Worm (Caenorhabditis elegans) whole organism, mixed stage, embryonic: ENCODE measurements around the gene bbs-2.
A peak's percentile ranks its signal among the peaks of the same experiment; 100 is the strongest.

Source experiments
- M03D4.4 ChIP-seq: sonication (generic microtip); optimal IDR thresholded peaks from 2 replicates; lab custom pipeline; 2017; ENCODE audit warnings: mild to moderate bottlenecking, missing genetic modification characterization, missing compliant biosample characterization
- bed-3 ChIP-seq: fragments of 200-800 bp; sonication (Bioruptor generic); optimal IDR thresholded peaks from 3 replicates; lab custom pipeline; 2018; ENCODE audit warnings: mild to moderate bottlenecking, missing genetic modification characterization, moderate library complexity, missing compliant biosample characterization
- blmp-1 ChIP-seq: fragments of 150-350 bp; optimal IDR thresholded peaks from 2 replicates; lab custom pipeline; 2014; ENCODE audit warnings: missing biosample characterization, missing genetic modification characterization
- ceh-39 ChIP-seq: fragments of 150-350 bp; optimal IDR thresholded peaks from 2 replicates; lab custom pipeline; 2014; ENCODE audit warnings: missing biosample characterization, missing genetic modification characterization
- ceh-43 ChIP-seq: fragments of 200-800 bp; sonication (Bioruptor generic); optimal IDR thresholded peaks from 2 replicates; lab custom pipeline; 2018; ENCODE audit warnings: mild to moderate bottlenecking, missing genetic modification characterization, moderate library complexity, missing compliant biosample characterization
- ceh-83 ChIP-seq: fragments of 200-800 bp; sonication (Bioruptor generic); optimal IDR thresholded peaks from 2 replicates; lab custom pipeline; 2018; ENCODE audit warnings: mild to moderate bottlenecking, missing genetic modification characterization, missing compliant biosample characterization
- ces-1 ChIP-seq: fragments of 150-350 bp; optimal IDR thresholded peaks from 2 replicates; lab custom pipeline; 2014; ENCODE audit warnings: missing biosample characterization, missing genetic modification reagents, missing genetic modification characterization
- cnd-1 ChIP-seq: fragments of 200-800 bp; sonication (Bioruptor generic); optimal IDR thresholded peaks from 2 replicates; lab custom pipeline; 2018; ENCODE audit warnings: mild to moderate bottlenecking, missing genetic modification characterization, missing compliant biosample characterization
- drap-1 ChIP-seq: fragments of 200-800 bp; sonication (Bioruptor generic); optimal IDR thresholded peaks from 3 replicates; lab custom pipeline; 2018; ENCODE audit warnings: mild to moderate bottlenecking, missing genetic modification characterization, missing compliant biosample characterization
- elt-3 ChIP-seq: fragments of 150-350 bp; optimal IDR thresholded peaks from 2 replicates; lab custom pipeline; 2014; ENCODE audit warnings: missing biosample characterization, missing genetic modification characterization
- flh-1 ChIP-seq: fragments of 200-800 bp; sonication (Bioruptor generic); optimal IDR thresholded peaks from 2 replicates; lab custom pipeline; 2018; ENCODE audit warnings: mild to moderate bottlenecking, missing genetic modification characterization, moderate library complexity, missing compliant biosample characterization
- ham-2 ChIP-seq: fragments of 200-800 bp; sonication (Bioruptor generic); optimal IDR thresholded peaks from 2 replicates; lab custom pipeline; 2018; ENCODE audit warnings: mild to moderate bottlenecking, missing genetic modification characterization, missing compliant biosample characterization
- hlh-1 ChIP-seq: fragments of 150-350 bp; optimal IDR thresholded peaks from 2 replicates; lab custom pipeline; 2014; ENCODE audit warnings: missing biosample characterization, missing genetic modification reagents, missing genetic modification characterization
- lin-13 ChIP-seq: fragments of 150-350 bp; optimal IDR thresholded peaks from 2 replicates; lab custom pipeline; 2014; ENCODE audit warnings: missing biosample characterization, missing genetic modification characterization
- lsy-2 ChIP-seq: fragments of 150-350 bp; optimal IDR thresholded peaks from 2 replicates; lab custom pipeline; 2014; ENCODE audit warnings: missing biosample characterization, missing genetic modification characterization
- mep-1 ChIP-seq: fragments of 150-350 bp; optimal IDR thresholded peaks from 2 replicates; lab custom pipeline; 2017; ENCODE audit warnings: missing biosample characterization, missing genetic modification reagents, missing genetic modification characterization, inconsistent platforms
- mls-2 ChIP-seq: sonication (generic microtip); optimal IDR thresholded peaks from 2 replicates; lab custom pipeline; 2016; ENCODE audit warnings: mild to moderate bottlenecking, missing genetic modification characterization, moderate library complexity, missing compliant biosample characterization
- nhr-12 ChIP-seq: fragments of 150-350 bp; optimal IDR thresholded peaks from 2 replicates; lab custom pipeline; 2014; ENCODE audit warnings: missing biosample characterization, missing genetic modification characterization
- nhr-2 ChIP-seq: fragments of 150-350 bp; optimal IDR thresholded peaks from 2 replicates; lab custom pipeline; 2014; ENCODE audit warnings: missing biosample characterization, missing genetic modification characterization
- nhr-237 ChIP-seq: fragments of 150-350 bp; optimal IDR thresholded peaks from 2 replicates; lab custom pipeline; 2014; ENCODE audit warnings: missing biosample characterization, missing genetic modification characterization
- nhr-28 ChIP-seq: fragments of 150-350 bp; optimal IDR thresholded peaks from 2 replicates; lab custom pipeline; 2014; ENCODE audit warnings: missing biosample characterization, missing genetic modification characterization
- nhr-76 ChIP-seq: sonication (generic microtip); optimal IDR thresholded peaks from 2 replicates; lab custom pipeline; 2017; ENCODE audit warnings: missing biosample characterization, missing genetic modification characterization
- pha-4 ChIP-seq: fragments of 150-350 bp; optimal IDR thresholded peaks from 2 replicates; lab custom pipeline; 2018; ENCODE audit warnings: missing biosample characterization, missing genetic modification reagents, missing genetic modification characterization
- sem-2 ChIP-seq: fragments of 200-800 bp; sonication (Bioruptor generic); optimal IDR thresholded peaks from 2 replicates; lab custom pipeline; 2018; ENCODE audit warnings: mild to moderate bottlenecking, missing genetic modification characterization, missing compliant biosample characterization
- snpc-4 ChIP-seq: fragments of 150-350 bp; optimal IDR thresholded peaks from 2 replicates; lab custom pipeline; 2014; ENCODE audit warnings: missing biosample characterization, missing genetic modification characterization
- sptf-1 ChIP-seq: sonication (generic microtip); optimal IDR thresholded peaks from 2 replicates; lab custom pipeline; 2017; ENCODE audit warnings: mild to moderate bottlenecking, missing genetic modification characterization, moderate library complexity, missing compliant biosample characterization
- tbx-8 ChIP-seq: fragments of 200-800 bp; sonication (Bioruptor generic); optimal IDR thresholded peaks from 2 replicates; lab custom pipeline; 2018; ENCODE audit warnings: mild to moderate bottlenecking, missing genetic modification characterization, moderate library complexity, missing compliant biosample characterization
- unc-120 ChIP-seq: sonication (generic microtip); optimal IDR thresholded peaks from 2 replicates; lab custom pipeline; 2017; ENCODE audit warnings: missing genetic modification characterization, missing compliant biosample characterization; ENCODE audit not compliant: poor library complexity, severe bottlenecking
- unc-39 ChIP-seq: fragments of 150-350 bp; optimal IDR thresholded peaks from 2 replicates; lab custom pipeline; 2014; ENCODE audit warnings: missing biosample characterization, missing genetic modification characterization
- unc-62 ChIP-seq: fragments of 150-350 bp; optimal IDR thresholded peaks from 2 replicates; lab custom pipeline; 2014; ENCODE audit warnings: missing biosample characterization, missing genetic modification reagents, missing genetic modification characterization
- zip-8 ChIP-seq: fragments of 150-350 bp; optimal IDR thresholded peaks from 2 replicates; lab custom pipeline; 2014; ENCODE audit warnings: missing biosample characterization, missing genetic modification characterization

Gene bbs-2

DNA sequence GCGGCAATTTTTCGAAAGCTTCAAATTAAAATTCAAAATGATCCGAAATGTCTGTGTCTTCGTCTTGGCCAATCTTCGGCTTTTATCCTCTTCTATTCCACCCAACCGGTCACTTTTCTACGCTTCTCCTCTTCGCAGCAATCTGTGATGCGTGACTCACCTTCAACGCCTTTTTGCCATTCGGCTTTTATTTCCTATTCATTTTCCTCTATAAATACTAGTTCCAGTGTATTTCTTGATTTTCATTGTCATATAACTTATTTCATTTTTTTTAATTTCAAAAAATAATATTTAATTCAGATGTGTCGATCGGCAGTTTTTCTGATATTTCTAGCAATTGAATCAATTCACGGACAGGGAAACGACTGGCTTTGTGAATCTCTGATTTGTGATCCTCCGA lies 13.7 kb upstream of the bbs-2 start, which contains the start of gene C49H3.16:
Gene C49H3.16, plus strand, starts transcription at position 301 of the 400 bp plus-strand sequence.
- no peak for TF ChIP-seq sem-2 (GFP tag; lab: Kevin White, UChicago)

DNA sequence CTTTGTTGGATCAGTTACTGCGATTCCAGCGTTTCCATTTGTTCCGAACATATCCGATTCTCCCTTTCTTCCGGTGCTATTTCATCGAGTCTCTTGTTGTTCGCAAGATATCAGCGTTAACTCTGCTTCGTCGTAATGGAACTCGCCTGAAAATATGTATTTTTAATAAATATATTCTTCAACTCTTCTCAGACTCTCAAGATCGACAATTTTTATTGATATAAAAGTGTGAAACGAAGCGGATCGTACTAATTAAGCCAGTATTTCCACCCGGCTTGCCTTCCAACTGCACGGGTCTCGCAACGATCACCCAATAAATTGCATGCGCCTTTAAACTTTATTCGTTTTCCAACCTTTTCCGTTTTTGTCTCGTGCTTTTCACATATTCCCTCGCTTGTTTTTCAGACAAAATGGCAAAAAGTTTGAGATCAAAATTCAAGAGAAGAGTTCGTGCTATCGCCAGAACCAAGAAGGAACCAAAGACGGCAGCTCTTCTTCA lies 9.8 kb upstream of the bbs-2 start, which contains the start of the genes xpo-3 and C49H3.3:
Gene xpo-3, minus strand, starts transcription at position 51 of the 499 bp plus-strand sequence.
Gene C49H3.3, plus strand, starts transcription at position 369 of the 499 bp plus-strand sequence.
- TF ChIP-seq mep-1 (tag; lab: Kevin White, UChicago) (peak; percentile 78), ham-2 (GFP tag; lab: Kevin White, UChicago) (peak; percentile 55), ces-1 (peak; percentile 68), lsy-2 (tag; lab: Kevin White, UChicago) (peak; percentile 18), unc-120 (tag; lab: Kevin White, UChicago) (no peak), lin-13 (tag; lab: Kevin White, UChicago) (peak; percentile 11), bed-3 (GFP tag; lab: Kevin White, UChicago) (no peak)

DNA sequence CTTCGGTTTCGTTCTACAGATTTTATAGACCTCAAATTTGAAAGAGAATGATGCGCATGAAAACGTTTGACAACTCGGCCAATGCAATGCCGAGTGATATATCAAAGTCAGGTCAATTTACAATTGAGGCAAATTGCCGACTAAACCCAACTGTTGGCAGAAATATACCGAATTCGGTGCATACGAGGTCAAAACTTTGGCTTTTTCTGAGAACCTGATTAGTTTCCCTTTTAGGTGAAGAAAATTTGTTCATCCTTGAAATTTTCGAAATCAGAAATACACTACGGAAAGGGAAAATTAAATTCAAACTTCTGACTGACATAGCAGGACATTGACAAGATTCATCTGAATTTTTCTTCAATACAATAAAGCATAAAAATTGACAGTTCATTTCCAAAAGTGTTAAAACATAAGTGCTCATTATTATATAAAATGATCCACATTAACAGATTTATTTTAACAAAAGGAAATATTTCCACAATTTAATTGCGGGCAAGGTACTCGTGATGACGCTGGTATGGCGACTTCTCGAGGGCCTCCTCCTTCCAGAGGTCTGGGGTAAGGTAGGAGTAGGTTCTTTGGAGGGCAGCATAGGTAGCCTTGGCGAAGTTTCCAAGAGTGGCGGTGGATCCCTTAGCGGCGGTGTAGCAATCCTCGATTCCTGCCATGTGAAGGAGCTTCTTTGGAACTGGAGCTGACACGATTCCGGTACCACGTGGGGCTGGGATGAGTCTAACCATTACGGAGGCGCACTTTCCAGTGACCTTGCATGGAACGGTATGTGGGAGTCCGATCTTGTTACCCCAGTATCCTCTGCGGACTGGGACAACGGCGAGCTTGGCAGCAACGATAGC lies 8.6 kb upstream of the bbs-2 start:
- no peak for TF ChIP-seq cnd-1 (tag; lab: Kevin White, UChicago)
- no peak for TF ChIP-seq snpc-4
- no peak for TF ChIP-seq unc-120 (tag; lab: Kevin White, UChicago)
- TF ChIP-seq elt-3 (tag; lab: Kevin White, UChicago), result no peak
- no peak for TF ChIP-seq nhr-2 (tag; lab: Kevin White, UChicago)
- no peak for TF ChIP-seq unc-62 (GFP tag; lab: Kevin White, UChicago)
- no peak for TF ChIP-seq ceh-43
- TF ChIP-seq mep-1 (tag; lab: Kevin White, UChicago), result no peak
- TF ChIP-seq lsy-2 (tag; lab: Kevin White, UChicago), result no peak
- TF ChIP-seq bed-3 (GFP tag; lab: Kevin White, UChicago), result no peak
- no peak for TF ChIP-seq unc-39 (tag; lab: Kevin White, UChicago)
- no peak for TF ChIP-seq zip-8 (tag; lab: Kevin White, UChicago)
- no peak for TF ChIP-seq nhr-76 (tag; lab: Kevin White, UChicago)
- no peak for TF ChIP-seq mls-2 (tag; lab: Kevin White, UChicago)
- no peak for TF ChIP-seq ham-2 (GFP tag; lab: Kevin White, UChicago)
- no peak for TF ChIP-seq M03D4.4 (tag; lab: Kevin White, UChicago)
- TF ChIP-seq ces-1, result no peak
- TF ChIP-seq blmp-1, result no peak
- TF ChIP-seq nhr-237, result no peak
- TF ChIP-seq, all 35 proteins: peak for 0

DNA sequence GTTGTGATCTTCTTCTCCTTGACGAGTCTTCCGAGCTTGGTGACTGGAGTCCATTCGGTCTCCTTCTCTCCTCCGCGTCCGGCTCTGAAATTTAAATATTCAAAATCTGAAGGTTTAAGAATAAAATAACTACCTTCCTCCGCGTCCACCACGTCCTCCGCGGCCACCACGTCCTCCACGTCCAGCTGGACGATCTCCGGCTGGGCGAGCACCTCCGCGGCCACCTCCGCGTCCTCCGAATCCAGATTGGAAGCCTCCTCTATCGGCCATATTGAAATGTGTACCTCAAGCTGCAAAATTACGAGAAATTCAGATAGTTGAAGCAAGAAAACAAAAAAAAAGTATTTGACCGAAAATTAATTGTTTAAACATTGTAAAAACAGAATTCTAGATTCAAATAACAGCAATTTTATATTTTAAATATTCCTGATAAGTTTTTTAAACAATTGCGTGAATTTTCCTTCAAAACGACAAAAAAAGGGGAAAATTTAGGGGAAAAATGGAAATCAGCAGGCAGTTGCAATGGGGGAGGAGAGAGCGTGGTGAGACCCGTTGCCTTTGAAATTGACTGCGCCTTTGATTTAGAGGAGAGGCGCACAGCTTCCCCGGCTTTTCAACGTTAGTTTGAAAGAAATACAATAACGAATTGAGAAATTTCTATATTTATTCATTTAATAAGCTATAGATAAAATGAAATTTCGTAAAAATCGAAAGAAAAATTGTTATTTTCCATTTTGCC lies 7.6 kb upstream of the bbs-2 start, which contains the start of gene rps-2:
Gene rps-2, minus strand, starts transcription at position 290 of the 739 bp plus-strand sequence.
- TF ChIP-seq mep-1 (tag; lab: Kevin White, UChicago) (peak; percentile 31), drap-1 (GFP tag; lab: Kevin White, UChicago) (no peak), unc-120 (tag; lab: Kevin White, UChicago) (peak; percentile 9), hlh-1 (peak; percentile 30), lsy-2 (tag; lab: Kevin White, UChicago) (peak; percentile 64), ceh-43 (no peak)

DNA sequence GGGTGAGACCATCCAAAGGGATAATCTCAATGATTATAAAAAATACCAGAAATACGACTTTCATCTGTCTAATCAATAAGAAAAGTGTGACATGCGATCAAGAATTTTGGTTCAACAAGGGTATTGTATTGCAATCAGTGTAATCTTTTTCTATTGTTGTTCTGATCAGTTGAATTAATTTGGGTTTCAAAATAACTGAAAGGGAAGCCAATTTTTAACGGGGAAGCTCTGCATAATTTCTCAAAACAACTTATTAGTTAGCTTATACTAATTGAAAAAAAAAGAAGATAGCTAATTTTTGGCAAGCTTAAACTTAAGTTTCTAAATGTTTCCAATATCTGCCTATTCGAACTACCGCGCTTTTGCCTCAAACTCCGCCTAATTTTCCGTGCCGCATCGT lies 6.6 kb upstream of the bbs-2 start, which contains the start of gene C49H3.12:
Gene C49H3.12, minus strand, starts transcription at position 101 of the 400 bp plus-strand sequence.
- no peak for TF ChIP-seq ceh-43
- no peak for TF ChIP-seq ces-1
- TF ChIP-seq tbx-8 (GFP tag; lab: Kevin White, UChicago), result no peak
- TF ChIP-seq ceh-83 (GFP tag; lab: Kevin White, UChicago), result no peak
- no peak for TF ChIP-seq sptf-1 (tag; lab: Kevin White, UChicago)
- no peak for TF ChIP-seq pha-4
- no peak for TF ChIP-seq unc-62 (GFP tag; lab: Kevin White, UChicago)
- TF ChIP-seq nhr-28 (tag; lab: Kevin White, UChicago), result no peak
- TF ChIP-seq unc-120 (tag; lab: Kevin White, UChicago), result no peak
- TF ChIP-seq ceh-39, result no peak
- TF ChIP-seq flh-1 (GFP tag; lab: Kevin White, UChicago), result no peak
- TF ChIP-seq nhr-76 (tag; lab: Kevin White, UChicago), result no peak
- no peak for TF ChIP-seq lsy-2 (tag; lab: Kevin White, UChicago)
- TF ChIP-seq blmp-1, result no peak
- TF ChIP-seq nhr-12 (tag; lab: Kevin White, UChicago), result no peak
- TF ChIP-seq nhr-237, result no peak
